Worm (Caenorhabditis elegans) whole organism, late embryonic: ENCODE data around the gene str-165.

ENCODE experiments used
- ama-1 ChIP-seq: fragments of 150-350 bp; optimal IDR thresholded peaks from 2 replicates; lab custom pipeline; 2014
- ceh-2 ChIP-seq: sonication (generic microtip); optimal IDR thresholded peaks from 2 replicates; lab custom pipeline; 2016; ENCODE audit warnings: missing genotype, missing genetic modification characterization, missing compliant biosample characterization
- ets-4 ChIP-seq: sonication (generic microtip); optimal IDR thresholded peaks from 2 replicates; lab custom pipeline; 2016; ENCODE audit warnings: missing genetic modification characterization, missing compliant biosample characterization
- pat-9 ChIP-seq: fragments of 200-800 bp; sonication (Bioruptor generic); optimal IDR thresholded peaks from 2 replicates; lab custom pipeline; 2018; ENCODE audit warnings: mild to moderate bottlenecking, missing genetic modification characterization, moderate library complexity, missing compliant biosample characterization
- pha-4 ChIP-seq: fragments of 150-350 bp; optimal IDR thresholded peaks from 2 replicates; lab custom pipeline; 2018; ENCODE audit warnings: missing biosample characterization, missing genetic modification reagents, missing genetic modification characterization
- unc-42 ChIP-seq: sonication (generic microtip); optimal IDR thresholded peaks from 2 replicates; lab custom pipeline; 2016; ENCODE audit warnings: missing genotype, missing genetic modification characterization, missing compliant biosample characterization

DNA sequence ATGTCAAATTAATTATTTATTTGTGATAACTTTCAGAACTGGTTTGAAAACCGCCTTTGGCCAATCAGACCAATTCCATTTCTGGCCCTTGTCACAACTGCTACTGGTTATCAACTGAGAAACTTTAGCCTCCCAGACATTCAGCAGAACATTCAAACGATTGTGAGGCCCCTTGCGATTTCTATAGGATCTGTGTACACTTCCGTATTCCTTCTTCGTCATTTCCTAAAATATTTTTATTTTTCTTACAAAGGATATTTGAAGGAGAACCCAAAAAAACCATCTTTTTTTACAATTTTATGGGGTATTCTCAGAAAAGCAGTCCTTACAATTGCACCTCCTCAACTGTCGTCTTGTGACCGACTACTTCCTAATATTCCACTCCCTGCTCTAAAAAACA lies 42.4 kb downstream of the str-165 start:
- TF ChIP-seq pat-9 (tag; lab: Kevin White, UChicago), result no peak
- no peak for TF ChIP-seq ceh-2 (tag; lab: Kevin White, UChicago)
- no peak for TF ChIP-seq ets-4 (tag; lab: Kevin White, UChicago)
- TF ChIP-seq pha-4 (tag; lab: Kevin White, UChicago), result no peak
- no peak for TF ChIP-seq ama-1 (lab: Kevin White, UChicago)
- no peak for TF ChIP-seq unc-42 (tag; lab: Kevin White, UChicago)
